Worm (Caenorhabditis elegans): ENCODE measurements around the gene T24E12.13.

T24E12.13 gene

ce11 chrII:3747405-3747804, 39.8 kb upstream of the T24E12.13 start, which contains the start of gene fbxb-92:
Gene fbxb-92 (minus strand): TSS chrII:3747505.
- TF ChIP-seq efl-1 (GFP tag; optimal IDR thresholded peaks at IDR 0.05) (no peak), Y67H2A.10 (GFP tag; conservative IDR thresholded peaks at IDR 0.05) (no peak), mcd-1 (GFP tag; IDR thresholded peaks at IDR 0.05) (no peak), ekl-4 (GFP tag; IDR thresholded peaks at IDR 0.05) (no peak), K12H6.12 (tag; optimal IDR thresholded peaks at IDR 0.05) (no peak), Y79H2A.3 (GFP tag; conservative IDR thresholded peaks at IDR 0.05) (no peak), F22D6.2 (tag; optimal IDR thresholded peaks at IDR 0.05) (no peak), B0261.1 (tag; optimal IDR thresholded peaks at IDR 0.05) (no peak), B0336.3 (GFP tag; IDR thresholded peaks at IDR 0.05) (no peak), ztf-3 (GFP tag; optimal IDR thresholded peaks at IDR 0.05) (no peak), Y53F4B.3 (GFP tag; IDR thresholded peaks at IDR 0.05) (no peak), nfya-1 (tag; optimal IDR thresholded peaks at IDR 0.05; ENCODE audit: borderline replicate concordance, insufficient read depth) (no peak), C17E4.6 (GFP tag; IDR thresholded peaks at IDR 0.05) (no peak), die-1 (tag; optimal IDR thresholded peaks at IDR 0.05) (no peak), unc-130 (GFP tag; optimal IDR thresholded peaks at IDR 0.05) (no peak), ztf-26 (tag; optimal IDR thresholded peaks at IDR 0.05) (no peak), F52B5.7 (tag; optimal IDR thresholded peaks at IDR 0.05) (no peak), sea-2 (GFP tag; IDR thresholded peaks at IDR 0.05) (no peak)

ce11 chrII:3748719-3749118, 38.5 kb upstream of the T24E12.13 start, which contains the start of gene fbxb-90:
Gene fbxb-90 (minus strand): TSS chrII:3748819.
- TF ChIP-seq hrde-1 (tag; optimal IDR thresholded peaks at IDR 0.05; ENCODE audit: borderline replicate concordance) (no peak), F23B12.7 (tag; optimal IDR thresholded peaks at IDR 0.05; ENCODE audit: insufficient read depth) (no peak), somi-1 (GFP tag; optimal IDR thresholded peaks at IDR 0.05) (no peak), madf-8 (GFP tag; conservative IDR thresholded peaks at IDR 0.05) (no peak), ccch-3 (GFP tag; optimal IDR thresholded peaks at IDR 0.05) (no peak), Y53F4B.3 (GFP tag; IDR thresholded peaks at IDR 0.05) (no peak)

ce11 chrII:3750685-3751084, 36.6 kb upstream of the T24E12.13 start, which contains the start of gene fbxb-91:
Gene fbxb-91 (minus strand): TSS chrII:3750785.
- TF ChIP-seq madf-3 (GFP tag; IDR thresholded peaks at IDR 0.05) (no peak), bed-2 (GFP tag; IDR thresholded peaks at IDR 0.05) (no peak), nhr-90 (tag; optimal IDR thresholded peaks at IDR 0.05) (no peak), sdz-38 (tag; optimal IDR thresholded peaks at IDR 0.05) (no peak), snpc-1.3 (tag; optimal IDR thresholded peaks at IDR 0.05; ENCODE audit: insufficient read depth) (no peak)

- TF ChIP-seq ztf-22 (GFP tag; optimal IDR thresholded peaks at IDR 0.05): no peak
- TF ChIP-seq attf-3 (GFP tag; conservative IDR thresholded peaks at IDR 0.05): no peak
- no peak for TF ChIP-seq F22D6.2 (tag; optimal IDR thresholded peaks at IDR 0.05)
- no peak for TF ChIP-seq ztf-3 (GFP tag; optimal IDR thresholded peaks at IDR 0.05)
- no peak for TF ChIP-seq ceh-79 (tag; optimal IDR thresholded peaks at IDR 0.05)
- no peak for TF ChIP-seq madf-10 (tag; optimal IDR thresholded peaks at IDR 0.05)
- no peak for TF ChIP-seq ztf-6 (GFP tag; IDR thresholded peaks at IDR 0.05)
- no peak for TF ChIP-seq Y67H2A.10 (GFP tag; conservative IDR thresholded peaks at IDR 0.05)
- no peak for TF ChIP-seq lir-1 (GFP tag; conservative IDR thresholded peaks at IDR 0.05)
- no peak for TF ChIP-seq madf-8 (GFP tag; conservative IDR thresholded peaks at IDR 0.05)
- TF ChIP-seq sea-2 (GFP tag; IDR thresholded peaks at IDR 0.05): no peak
- TF ChIP-seq akir-1 (GFP tag; optimal IDR thresholded peaks at IDR 0.05): no peak
- TF ChIP-seq hlh-26 (GFP tag; conservative IDR thresholded peaks at IDR 0.05): no peak
- no peak for TF ChIP-seq hlh-12 (tag; optimal IDR thresholded peaks at IDR 0.05)
- no peak for TF ChIP-seq dpl-1 (GFP tag; optimal IDR thresholded peaks at IDR 0.05)
- TF ChIP-seq rpc-1 (optimal IDR thresholded peaks at IDR 0.05): no peak
- no peak for TF ChIP-seq rpc-1 (tag; optimal IDR thresholded peaks at IDR 0.05)
- no peak for TF ChIP-seq F57A8.1 (GFP tag; optimal IDR thresholded peaks at IDR 0.05)
Measured at ce11 chrII:3752184-3752583, 35.1 kb upstream of the T24E12.13 start, which contains the start of gene sdz-11. Gene sdz-11 (minus strand): TSS chrII:3752284.

Measured in whole organism, young adult.